Worm (Caenorhabditis elegans) whole organism, L2 larva: ENCODE measurements around the gene F31F4.17.

Source experiments
- C34F6.9 ChIP-seq: fragments of 150-350 bp; optimal IDR thresholded peaks from 2 replicates; lab custom pipeline; 2014; ENCODE audit warnings: missing biosample characterization, missing genetic modification characterization
- F13H6.1 ChIP-seq: sonication (generic microtip); optimal IDR thresholded peaks from 2 replicates; lab custom pipeline; 2016; ENCODE audit warnings: missing genetic modification characterization, missing compliant biosample characterization
- ZK546.5 ChIP-seq: sonication (generic microtip); optimal IDR thresholded peaks from 2 replicates; lab custom pipeline; 2017; ENCODE audit warnings: missing biosample characterization, missing genetic modification characterization
- aly-2 ChIP-seq: fragments of 150-350 bp; optimal IDR thresholded peaks from 2 replicates; lab custom pipeline; 2014; ENCODE audit warnings: missing biosample characterization, missing genetic modification characterization
- ama-1 ChIP-seq: fragments of 150-350 bp; optimal IDR thresholded peaks from 2 replicates; lab custom pipeline; 2018; ENCODE audit warnings: inconsistent platforms
- blmp-1 ChIP-seq: sonication (generic microtip); optimal IDR thresholded peaks from 2 replicates; lab custom pipeline; 2017; ENCODE audit warnings: missing genetic modification characterization, mild to moderate bottlenecking, missing compliant biosample characterization, antibody characterized with exemption, moderate library complexity; ENCODE audit not compliant: insufficient read depth
- fos-1 ChIP-seq: fragments of 150-350 bp; optimal IDR thresholded peaks from 2 replicates; lab custom pipeline; 2014; ENCODE audit warnings: missing biosample characterization, missing genetic modification characterization
- lin-11 ChIP-seq: fragments of 150-350 bp; sonication (generic microtip); optimal IDR thresholded peaks from 2 replicates; lab custom pipeline; 2014; ENCODE audit warnings: missing biosample characterization, missing genetic modification characterization, inconsistent platforms, mixed read lengths
- mdl-1 ChIP-seq, 2 experiments: fragments of 150-350 bp in 1 of 2; sonication (generic microtip) in 1 of 2; optimal IDR thresholded peaks; 2 replicates each; lab custom pipeline; 2017; ENCODE audit warnings: missing biosample characterization in 2 of 2, missing genetic modification characterization in 2 of 2
- nhr-11 ChIP-seq: fragments of 150-350 bp; optimal IDR thresholded peaks from 2 replicates; lab custom pipeline; 2014; ENCODE audit warnings: missing biosample characterization, missing genetic modification characterization
- nhr-237 ChIP-seq: fragments of 150-350 bp; optimal IDR thresholded peaks from 2 replicates; lab custom pipeline; 2014; ENCODE audit warnings: missing biosample characterization, missing genetic modification characterization
- nhr-77 ChIP-seq: fragments of 150-350 bp; optimal IDR thresholded peaks from 2 replicates; lab custom pipeline; 2014; ENCODE audit warnings: missing biosample characterization, missing genetic modification characterization
- snpc-4 ChIP-seq: fragments of 150-350 bp; optimal IDR thresholded peaks from 2 replicates; lab custom pipeline; 2014; ENCODE audit warnings: missing biosample characterization, missing genetic modification characterization
- zag-1 ChIP-seq: fragments of 150-350 bp; optimal IDR thresholded peaks from 2 replicates; lab custom pipeline; 2014; ENCODE audit warnings: missing biosample characterization, missing genetic modification characterization

- TF ChIP-seq zag-1, result no peak
- TF ChIP-seq aly-2 (tag; lab: Kevin White, UChicago), result no peak
- TF ChIP-seq snpc-4 (tag; lab: Kevin White, UChicago), result no peak
- TF ChIP-seq lin-11 (tag; lab: Kevin White, UChicago), result no peak
- TF ChIP-seq blmp-1 (tag; lab: Kevin White, UChicago), result no peak
- no peak for TF ChIP-seq C34F6.9
- no peak for TF ChIP-seq nhr-77 (tag; lab: Kevin White, UChicago)
- no peak for TF ChIP-seq mdl-1 (tag; optimal IDR thresholded peaks at IDR 0.05; lab: Kevin White, UChicago)
- TF ChIP-seq fos-1 (tag; lab: Kevin White, UChicago), result no peak
- TF ChIP-seq ama-1 (lab: Kevin White, UChicago), result no peak
- no peak for TF ChIP-seq F13H6.1
- TF ChIP-seq ZK546.5 (tag; lab: Kevin White, UChicago), result no peak
- TF ChIP-seq nhr-11 (tag; lab: Kevin White, UChicago), result no peak
- TF ChIP-seq nhr-237, result no peak
These were observed 37.2 kb downstream of the F31F4.17 start, which contains the start of gene F48G7.5 for ce11 chrV:622902-623301.
